Worm (Caenorhabditis elegans): ENCODE data around the gene B0334.4.

- no peak for TF ChIP-seq ztf-23 (GFP tag; IDR thresholded peaks at IDR 0.05)
- TF ChIP-seq tab-1 (GFP tag; IDR thresholded peaks at IDR 0.05) = no peak
- no peak for TF ChIP-seq cog-1 (tag; optimal IDR thresholded peaks at IDR 0.05)
Observed at ce11 chrII:11476410-11476809, 19.1 kb upstream of the B0334.4 start, which contains the start of gene W02B12.16.

Measured in whole organism, midembryonic.